Worm (Caenorhabditis elegans) whole organism, early embryonic: ENCODE measurements around the gene K06G5.3.

Experiments
- ama-1 ChIP-seq: fragments of 150-350 bp; optimal IDR thresholded peaks from 2 replicates; lab custom pipeline; 2014
- ets-7 ChIP-seq: sonication (generic microtip); optimal IDR thresholded peaks from 2 replicates; lab custom pipeline; 2016; ENCODE audit warnings: missing genotype, missing genetic modification characterization, missing compliant biosample characterization
- hmg-4 ChIP-seq: fragments of 200-800 bp; sonication (Bioruptor generic); optimal IDR thresholded peaks from 2 replicates; lab custom pipeline; 2018; ENCODE audit warnings: mild to moderate bottlenecking, missing genetic modification characterization, missing compliant biosample characterization

ce11 chrX:14267781-14268180 is 44.7 kb upstream of the K06G5.3 start, which contains the start of gene del-1:
- no peak for TF ChIP-seq ama-1 (lab: Kevin White, UChicago)
- TF ChIP-seq hmg-4 (GFP tag; lab: Kevin White, UChicago) = no peak
- TF ChIP-seq ets-7 (tag; lab: Kevin White, UChicago) = no peak
